Fruit fly (Drosophila melanogaster) whole organism, embryonic: ENCODE data around the gene CG4297.

Source experiments
- B-H1 ChIP-seq: fragments of 200-800 bp; sonication (Bioruptor generic); IDR thresholded peaks from 3 replicates; pipeline ENCODE4 v1.3.6; 2022; ENCODE audit warnings: missing biosample characterization, missing genetic modification characterization
- CG10366 ChIP-seq: fragments of 200-800 bp; sonication (Bioruptor generic); IDR thresholded peaks from 2 replicates; pipeline ENCODE4 v1.3.6; 2022; ENCODE audit warnings: missing biosample characterization, missing genetic modification characterization
- CG10979 ChIP-seq: fragments of 200-800 bp; sonication (Bioruptor generic); optimal IDR thresholded peaks from 2 replicates; lab custom pipeline; 2018; ENCODE audit warnings: missing biosample characterization, mild to moderate bottlenecking, missing genetic modification characterization, moderate library complexity
- CG12391 ChIP-seq: fragments of 200-800 bp; sonication (Bioruptor generic); optimal IDR thresholded peaks from 3 replicates; lab custom pipeline; 2018; ENCODE audit warnings: missing biosample characterization, mild to moderate bottlenecking, missing genetic modification characterization, moderate library complexity
- CG12744 ChIP-seq: fragments of 200-800 bp; sonication (Bioruptor generic); optimal IDR thresholded peaks from 2 replicates; lab custom pipeline; 2016; ENCODE audit warnings: missing biosample characterization, missing genetic modification characterization
- CG15601 ChIP-seq: fragments of 200-800 bp; sonication (Bioruptor generic); optimal IDR thresholded peaks from 3 replicates; lab custom pipeline; 2019; ENCODE audit warnings: missing biosample characterization, mild to moderate bottlenecking, missing genetic modification characterization, moderate library complexity
- CG3847 ChIP-seq: fragments of 200-800 bp; sonication (Bioruptor generic); IDR thresholded peaks from 2 replicates; pipeline ENCODE4 v1.3.6; 2022; ENCODE audit warnings: missing biosample characterization, missing genetic modification characterization
- CG4707 ChIP-seq: fragments of 200-800 bp; sonication (Bioruptor generic); optimal IDR thresholded peaks from 2 replicates; lab custom pipeline; 2018; ENCODE audit warnings: missing biosample characterization, mild to moderate bottlenecking, missing genetic modification characterization, moderate library complexity
- CG6854 ChIP-seq: fragments of 200-800 bp; sonication (Bioruptor generic); optimal IDR thresholded peaks from 3 replicates; lab custom pipeline; 2017; ENCODE audit warnings: missing biosample characterization, mild to moderate bottlenecking, missing genetic modification characterization
- CG8478 ChIP-seq: fragments of >200 bp; optimal IDR thresholded peaks from 2 replicates; lab custom pipeline; 2018
- CoRest ChIP-seq: fragments of 200-800 bp; sonication (Bioruptor generic); optimal IDR thresholded peaks from 3 replicates; lab custom pipeline; 2018; ENCODE audit warnings: missing biosample characterization, mild to moderate bottlenecking, missing genetic modification characterization, moderate library complexity
- Fer2 ChIP-seq: fragments of 200-800 bp; sonication (Bioruptor generic); optimal IDR thresholded peaks from 2 replicates; lab custom pipeline; 2018; ENCODE audit warnings: missing biosample characterization, mild to moderate bottlenecking, missing genetic modification characterization, moderate library complexity
- Hr51 ChIP-seq, 2 experiments: fragments of 200-800 bp; sonication (Bioruptor generic); optimal IDR thresholded peaks; 2 replicates in 1 of 2; 3 replicates in 1 of 2; lab custom pipeline; 2016 to 2018; ENCODE audit warnings: missing biosample characterization in 2 of 2, missing genetic modification characterization in 2 of 2, mild to moderate bottlenecking in 1 of 2, moderate library complexity in 1 of 2
- Med ChIP-seq: fragments of 200-800 bp; sonication (Bioruptor generic); peaks from one replicate; lab custom pipeline; 2016; ENCODE audit warnings: missing biosample characterization, missing genetic modification characterization, mild to moderate bottlenecking, inconsistent platforms, moderate library complexity
- al ChIP-seq: fragments of 200-800 bp; sonication (Bioruptor generic); IDR thresholded peaks from 2 replicates; pipeline ENCODE4 v1.3.6; 2022; ENCODE audit warnings: missing biosample characterization, missing genetic modification characterization
- bcd ChIP-seq: fragments of 200-800 bp; sonication (Bioruptor generic); optimal IDR thresholded peaks from 2 replicates; lab custom pipeline; 2017; ENCODE audit warnings: missing biosample characterization, mild to moderate bottlenecking, missing genetic modification characterization
- cad ChIP-seq: fragments of >200 bp; optimal IDR thresholded peaks from 2 replicates; lab custom pipeline; 2017; ENCODE audit warnings: missing biosample characterization, missing genetic modification characterization
- chinmo ChIP-seq: fragments of 200-800 bp; sonication (Bioruptor generic); IDR thresholded peaks from 4 replicates; pipeline ENCODE4 v1.3.6; 2022; ENCODE audit warnings: missing biosample characterization, missing genetic modification characterization; ENCODE audit not compliant: partially characterized antibody
- croc ChIP-seq: fragments of 200-800 bp; sonication (Bioruptor generic); conservative IDR thresholded peaks from 3 replicates; pipeline ENCODE4 v1.3.6; 2022; ENCODE audit warnings: missing biosample characterization, missing genetic modification characterization
- crol ChIP-seq: fragments of 200-800 bp; sonication (Bioruptor generic); IDR thresholded peaks from 2 replicates; pipeline ENCODE4 v1.3.6; 2022; ENCODE audit warnings: missing biosample characterization, missing genetic modification characterization
- cwo ChIP-seq: fragments of 200-800 bp; sonication (Bioruptor generic); optimal IDR thresholded peaks from 3 replicates; lab custom pipeline; 2017; ENCODE audit warnings: missing biosample characterization, missing genetic modification characterization, mild to moderate bottlenecking, moderate library complexity, missing genetic modification reagents
- dan ChIP-seq: fragments of 200-800 bp; sonication (Bioruptor generic); IDR thresholded peaks from 2 replicates; pipeline ENCODE4 v1.3.6; 2022; ENCODE audit warnings: missing biosample characterization, missing genetic modification characterization
- dpn ChIP-seq, 2 experiments: fragments of 200-800 bp; sonication (Bioruptor generic); optimal IDR thresholded peaks; 3 replicates each; lab custom pipeline; 2016; ENCODE audit warnings: missing biosample characterization in 2 of 2, missing genetic modification characterization in 2 of 2
- ems ChIP-seq: fragments of 200-800 bp; sonication (Bioruptor generic); optimal IDR thresholded peaks from 3 replicates; lab custom pipeline; 2016; ENCODE audit warnings: missing biosample characterization, missing genetic modification characterization
- eve ChIP-seq, 2 experiments: fragments of >200 bp; optimal IDR thresholded peaks; 2 replicates each; lab custom pipeline; 2017; ENCODE audit warnings: missing biosample characterization in 2 of 2, missing genetic modification characterization in 2 of 2
- exex ChIP-seq: fragments of 200-800 bp; sonication (Bioruptor generic); optimal IDR thresholded peaks from 4 replicates; lab custom pipeline; 2018; ENCODE audit warnings: missing biosample characterization, mild to moderate bottlenecking, missing genetic modification characterization, moderate library complexity
- fd3F ChIP-seq: fragments of 200-800 bp; sonication (Bioruptor generic); optimal IDR thresholded peaks from 2 replicates; lab custom pipeline; 2018; ENCODE audit warnings: missing biosample characterization, mild to moderate bottlenecking, missing genetic modification characterization, moderate library complexity
- gem ChIP-seq: fragments of 200-800 bp; sonication (Bioruptor generic); optimal IDR thresholded peaks from 2 replicates; lab custom pipeline; 2019; ENCODE audit warnings: missing biosample characterization, mild to moderate bottlenecking, missing genetic modification characterization, moderate library complexity
- gfzf ChIP-seq: fragments of 200-800 bp; sonication (Bioruptor generic); optimal IDR thresholded peaks from 2 replicates; lab custom pipeline; 2016; ENCODE audit warnings: missing biosample characterization, mild to moderate bottlenecking, missing genetic modification characterization, moderate library complexity
- grn ChIP-seq: fragments of 200-800 bp; sonication (Bioruptor generic); optimal IDR thresholded peaks from 3 replicates; lab custom pipeline; 2017; ENCODE audit warnings: missing biosample characterization, missing genetic modification characterization
- kah ChIP-seq: fragments of 200-800 bp; sonication (Bioruptor generic); optimal IDR thresholded peaks from 2 replicates; lab custom pipeline; 2018; ENCODE audit warnings: missing biosample characterization, mild to moderate bottlenecking, missing genetic modification characterization
- klu ChIP-seq: fragments of 200-800 bp; sonication (Bioruptor generic); IDR thresholded peaks from 2 replicates; pipeline ENCODE4 v1.3.6; 2022; ENCODE audit warnings: missing biosample characterization, missing genetic modification characterization
- lab ChIP-seq: fragments of 200-800 bp; sonication (Bioruptor generic); optimal IDR thresholded peaks from 3 replicates; lab custom pipeline; 2017; ENCODE audit warnings: missing biosample characterization, missing genetic modification characterization, mild to moderate bottlenecking, moderate library complexity, missing genetic modification reagents
- lilli ChIP-seq: fragments of 200-800 bp; sonication (Bioruptor generic); optimal IDR thresholded peaks from 3 replicates; lab custom pipeline; 2016; ENCODE audit warnings: missing biosample characterization, missing genetic modification characterization
- lmd ChIP-seq: fragments of 200-800 bp; sonication (Bioruptor generic); IDR thresholded peaks from 2 replicates; pipeline ENCODE4 v1.3.6; 2022; ENCODE audit warnings: missing biosample characterization, missing genetic modification characterization
- mld ChIP-seq: fragments of 200-800 bp; sonication (Bioruptor generic); IDR thresholded peaks from 3 replicates; pipeline ENCODE4 v1.3.6; 2022; ENCODE audit warnings: missing biosample characterization, missing genetic modification characterization; ENCODE audit not compliant: partially characterized antibody
- nom ChIP-seq: fragments of 200-800 bp; sonication (Bioruptor generic); optimal IDR thresholded peaks from 2 replicates; lab custom pipeline; 2017; ENCODE audit warnings: missing biosample characterization, missing genetic modification characterization, mild to moderate bottlenecking, moderate library complexity, missing genetic modification reagents
- oc ChIP-seq: fragments of 200-800 bp; sonication (Bioruptor generic); optimal IDR thresholded peaks from 2 replicates; lab custom pipeline; 2018; ENCODE audit warnings: missing biosample characterization, mild to moderate bottlenecking, missing genetic modification characterization, moderate library complexity
- prd ChIP-seq, 3 experiments: fragments of >200 bp in 2 of 3; fragments of 200-800 bp in 1 of 3; sonication (Bioruptor generic) in 1 of 3; optimal IDR thresholded peaks in 2 of 3; IDR thresholded peaks in 1 of 3; 2 replicates in 2 of 3; 3 replicates in 1 of 3; pipeline versions ENCODE4 v1.3.6 to Lab custom; 2017 to 2022; ENCODE audit warnings: missing biosample characterization in 1 of 3, missing genetic modification characterization in 1 of 3
- row ChIP-seq: fragments of 200-800 bp; sonication (Bioruptor generic); IDR thresholded peaks from 3 replicates; pipeline ENCODE4 v1.3.6; 2022; ENCODE audit warnings: missing biosample characterization, missing genetic modification characterization
- slbo ChIP-seq: fragments of 200-800 bp; sonication (Bioruptor generic); IDR thresholded peaks from 2 replicates; pipeline ENCODE4 v1.3.6; 2022; ENCODE audit warnings: missing biosample characterization, missing genetic modification characterization
- stc ChIP-seq: fragments of 200-800 bp; sonication (Bioruptor generic); IDR thresholded peaks from 2 replicates; pipeline ENCODE4 v1.3.6; 2022; ENCODE audit warnings: missing biosample characterization, missing genetic modification characterization
- stwl ChIP-seq: fragments of 200-800 bp; sonication (Bioruptor generic); optimal IDR thresholded peaks from 3 replicates; lab custom pipeline; 2018; ENCODE audit warnings: missing biosample characterization, mild to moderate bottlenecking, missing genetic modification characterization, moderate library complexity
- tap ChIP-seq: fragments of 200-800 bp; optimal IDR thresholded peaks from 3 replicates; lab custom pipeline; 2019; ENCODE audit warnings: missing biosample characterization, mild to moderate bottlenecking, missing genetic modification characterization, moderate library complexity
- tll ChIP-seq, 2 experiments: fragments of 200-800 bp in 1 of 2; fragments of >200 bp in 1 of 2; sonication (Bioruptor generic) in 1 of 2; optimal IDR thresholded peaks; 2 replicates each; lab custom pipeline; 2017 to 2019; ENCODE audit warnings: missing biosample characterization in 2 of 2, missing genetic modification characterization in 2 of 2, mild to moderate bottlenecking in 1 of 2, moderate library complexity in 1 of 2
- vvl ChIP-seq: fragments of 200-800 bp; sonication (Bioruptor generic); IDR thresholded peaks from 2 replicates; pipeline ENCODE4 v1.3.6; 2022; ENCODE audit warnings: missing biosample characterization, missing genetic modification characterization
- zf30C ChIP-seq: fragments of 200-800 bp; sonication (Bioruptor generic); optimal IDR thresholded peaks from 3 replicates; lab custom pipeline; 2018; ENCODE audit warnings: missing biosample characterization, mild to moderate bottlenecking, missing genetic modification characterization

The CG4297 gene

dm6 chr2L:497657-498473 lies 25.9 kb upstream of the CG4297 start (continued):
- TF ChIP-seq oc (tag; lab: Kevin White, UChicago) (no peak), Hr51 (GFP tag; optimal IDR thresholded peaks at IDR 0.05; lab: Kevin White, UChicago) (no peak), CG10366 (no peak), grn (GFP tag; lab: Kevin White, UChicago) (peak; percentile 92), mld (GFP tag; lab: Robert Waterston, UW) (no peak), croc (GFP tag; lab: Robert Waterston, UW) (no peak), zf30C (GFP tag; lab: Kevin White, UChicago) (peak; percentile 31), slbo (GFP tag; lab: Robert Waterston, UW) (peak; percentile 37), gem (peak; percentile 13), cwo (GFP tag; lab: Kevin White, UChicago) (peak; percentile 57), nom (GFP tag; lab: Kevin White, UChicago) (no peak), stwl (tag; lab: Kevin White, UChicago) (peak; percentile 68), dpn (GFP tag; optimal IDR thresholded peaks at IDR 0.05; lab: Kevin White, UChicago) (peak in 1 of 2 experiments; percentile 9), vvl (GFP tag; lab: Robert Waterston, UW) (0 out of 2 replicates have a peak, but pooled peaks have one; percentile 11), tap (tag; lab: Kevin White, UChicago) (no peak), ems (GFP tag; lab: Kevin White, UChicago) (no peak), tll (GFP tag; optimal IDR thresholded peaks at IDR 0.05; lab: Kevin White, UChicago) (no peak), Fer2 (tag; lab: Kevin White, UChicago) (no peak), lilli (peak; percentile 1), bcd (GFP tag; lab: Kevin White, UChicago) (peak; percentile 1), CG15601 (tag; lab: Kevin White, UChicago) (no peak), exex (peak; percentile 96), kah (GFP tag; lab: Kevin White, UChicago) (no peak), Med (GFP tag; lab: Kevin White, UChicago) (peak; percentile 64), stc (no peak), klu (no peak), CG4707 (GFP tag; lab: Kevin White, UChicago) (no peak), fd3F (GFP tag; lab: Kevin White, UChicago) (no peak), gfzf (no peak), lmd (GFP tag; lab: Robert Waterston, UW) (0 out of 2 replicates have a peak, but pooled peaks have one; percentile 7), B-H1 (no peak), row (peak; percentile 41; the same call in 1 of the 3 replicates), lab (GFP tag; lab: Kevin White, UChicago) (peak; percentile 23), dan (GFP tag; lab: Robert Waterston, UW) (no peak), cad (GFP tag; lab: Kevin White, UChicago) (no peak), al (GFP tag; lab: Robert Waterston, UW) (no peak), CG3847 (0 out of 2 replicates have a peak, but pooled peaks have one; percentile 29), CG6854 (GFP tag; lab: Kevin White, UChicago) (no peak), chinmo (GFP tag; lab: Robert Waterston, UW) (0 out of 4 replicates have a peak, but pooled peaks have one; percentile 42), CG10979 (tag; lab: Kevin White, UChicago) (no peak), CG12391 (tag; lab: Kevin White, UChicago) (peak; percentile 13), CG8478 (lab: Kevin White, UChicago) (no peak), crol (GFP tag; lab: Robert Waterston, UW) (0 out of 2 replicates have a peak, but pooled peaks have one; percentile 22), CoRest (tag; lab: Kevin White, UChicago) (peak; percentile 9), prd (optimal IDR thresholded peaks at IDR 0.05; lab: Kevin White, UChicago) (no peak), prd (GFP tag; IDR thresholded peaks at IDR 0.05; lab: Robert Waterston, UW) (0 out of 3 replicates have a peak, but pooled peaks have one; percentile 16), eve (GFP tag; optimal IDR thresholded peaks at IDR 0.05; lab: Kevin White, UChicago) (peak in 1 of 2 experiments; percentile 38), CG12744 (GFP tag; lab: Kevin White, UChicago) (no peak)
